Fruit fly (Drosophila melanogaster) whole organism, embryonic: ENCODE results near the gene MtnC.

Experiments
- Adf1 ChIP-seq: fragments of 200-800 bp; sonication (Bioruptor generic); IDR thresholded peaks from 2 replicates; pipeline ENCODE4 v1.3.6; 2022; ENCODE audit warnings: missing biosample characterization, missing genetic modification characterization
- CG10274 ChIP-seq: fragments of 200-800 bp; sonication (Bioruptor generic); optimal IDR thresholded peaks from 3 replicates; lab custom pipeline; 2017; ENCODE audit warnings: missing biosample characterization, mild to moderate bottlenecking, missing genetic modification characterization
- CG11504 ChIP-seq: fragments of 200-800 bp; sonication (Bioruptor generic); optimal IDR thresholded peaks from 3 replicates; lab custom pipeline; 2019; ENCODE audit warnings: missing biosample characterization, mild to moderate bottlenecking, missing genetic modification characterization, moderate library complexity
- CG12744 ChIP-seq: fragments of 200-800 bp; sonication (Bioruptor generic); optimal IDR thresholded peaks from 2 replicates; lab custom pipeline; 2016; ENCODE audit warnings: missing biosample characterization, missing genetic modification characterization
- CG2120 ChIP-seq: fragments of 200-800 bp; sonication (Bioruptor generic); optimal IDR thresholded peaks from 3 replicates; lab custom pipeline; 2016; ENCODE audit warnings: missing biosample characterization, missing genetic modification characterization
- Eip74EF ChIP-seq, 2 experiments: fragments of 200-800 bp in 1 of 2; fragments of >200 bp in 1 of 2; sonication (Bioruptor generic) in 1 of 2; optimal IDR thresholded peaks; 2 replicates each; lab custom pipeline; 2017 to 2019; ENCODE audit warnings: missing biosample characterization in 2 of 2, missing genetic modification characterization in 2 of 2, mild to moderate bottlenecking in 1 of 2, moderate library complexity in 1 of 2
- Gsc ChIP-seq: fragments of 200-800 bp; sonication (Bioruptor generic); IDR thresholded peaks from 2 replicates; pipeline ENCODE4 v1.3.6; 2022; ENCODE audit warnings: missing biosample characterization, missing genetic modification characterization
- Side ChIP-seq: fragments of 200-800 bp; sonication (Bioruptor generic); optimal IDR thresholded peaks from 2 replicates; lab custom pipeline; 2016; ENCODE audit warnings: missing biosample characterization, missing genetic modification characterization
- prd ChIP-seq, 3 experiments: fragments of >200 bp in 2 of 3; fragments of 200-800 bp in 1 of 3; sonication (Bioruptor generic) in 1 of 3; optimal IDR thresholded peaks in 2 of 3; IDR thresholded peaks in 1 of 3; 2 replicates in 2 of 3; 3 replicates in 1 of 3; pipeline versions ENCODE4 v1.3.6 to Lab custom; 2017 to 2022; ENCODE audit warnings: missing biosample characterization in 1 of 3, missing genetic modification characterization in 1 of 3
- psq ChIP-seq: fragments of 200-800 bp; sonication (Bioruptor generic); optimal IDR thresholded peaks from 2 replicates; lab custom pipeline; 2017; ENCODE audit warnings: missing biosample characterization, missing genetic modification characterization
- tio ChIP-seq: fragments of 200-800 bp; sonication (Bioruptor generic); optimal IDR thresholded peaks from 2 replicates; lab custom pipeline; 2017; ENCODE audit warnings: missing biosample characterization, missing genetic modification characterization, inconsistent platforms
- tna ChIP-seq: fragments of 200-800 bp; sonication (Bioruptor generic); IDR thresholded peaks from 2 replicates; pipeline ENCODE4 v1.3.6; 2022; ENCODE audit warnings: missing biosample characterization, missing genetic modification characterization; ENCODE audit not compliant: partially characterized antibody

- TF ChIP-seq psq (GFP tag; lab: Kevin White, UChicago) (no peak), CG12744 (no peak), Eip74EF (GFP tag; optimal IDR thresholded peaks at IDR 0.05; lab: Kevin White, UChicago) (peak in 1 of 2 experiments; percentile 91), Gsc (GFP tag; lab: Robert Waterston, UW) (no peak), CG11504 (no peak), tio (GFP tag; lab: Kevin White, UChicago) (no peak), CG10274 (no peak), prd (optimal IDR thresholded peaks at IDR 0.05; lab: Kevin White, UChicago) (no peak), prd (GFP tag; IDR thresholded peaks at IDR 0.05; lab: Robert Waterston, UW) (no peak), CG2120 (GFP tag; lab: Kevin White, UChicago) (no peak), Adf1 (peak; percentile 49; the same call in 1 of the 2 replicates), tna (0 out of 2 replicates have a peak, but pooled peaks have one; percentile 11), Side (GFP tag; lab: Kevin White, UChicago) (no peak)
Observed at dm6 chr3R:20311406-20311805, 48.7 kb upstream of the MtnC start.
